Worm (Caenorhabditis elegans) whole organism, L4/young adult: ENCODE results near the gene marg-1.

Experiments
- W03F9.2 ChIP-seq: fragments of 150-350 bp; optimal IDR thresholded peaks from 2 replicates; lab custom pipeline; 2014; ENCODE audit warnings: missing biosample characterization, missing genetic modification characterization
- dao-5 ChIP-seq: sonication (generic microtip); optimal IDR thresholded peaks from 2 replicates; lab custom pipeline; 2016; ENCODE audit warnings: missing genotype, missing genetic modification characterization, moderate library complexity, missing compliant biosample characterization
- him-1 ChIP-seq: sonication (generic microtip); optimal IDR thresholded peaks from 2 replicates; lab custom pipeline; 2016; ENCODE audit warnings: missing genotype, missing genetic modification reagents, missing genetic modification characterization, missing compliant biosample characterization

Gene marg-1

ce11 chrX:3781040-3781439 lies at the start of gene marg-1:
Gene marg-1, minus strand, starts transcription at chrX:3781140.
- TF ChIP-seq W03F9.2 (no peak), him-1 (tag; lab: Kevin White, UChicago) (no peak), dao-5 (tag; lab: Kevin White, UChicago) (no peak)

ce11 chrX:3829605-3830004 lies 48.7 kb upstream of the marg-1 start:
- TF ChIP-seq dao-5 (tag; lab: Kevin White, UChicago), result no peak
- no peak for TF ChIP-seq him-1 (tag; lab: Kevin White, UChicago)
- no peak for TF ChIP-seq W03F9.2

ce11 chrX:3828598-3829204 lies 47.8 kb upstream of the marg-1 start:
- TF ChIP-seq dao-5 (tag; lab: Kevin White, UChicago) (no peak), W03F9.2 (no peak), him-1 (tag; lab: Kevin White, UChicago) (no peak)

ce11 chrX:3827311-3827710 lies 46.4 kb upstream of the marg-1 start:
- TF ChIP-seq dao-5 (tag; lab: Kevin White, UChicago) (no peak), W03F9.2 (no peak), him-1 (tag; lab: Kevin White, UChicago) (no peak)

ce11 chrX:3826863-3827262 lies 45.9 kb upstream of the marg-1 start, which contains the start of gene fkh-9:
Gene fkh-9, minus strand, starts transcription at chrX:3826963.
- TF ChIP-seq W03F9.2 (no peak), dao-5 (tag; lab: Kevin White, UChicago) (no peak), him-1 (tag; lab: Kevin White, UChicago) (no peak)

- no peak for TF ChIP-seq W03F9.2
- no peak for TF ChIP-seq him-1 (tag; lab: Kevin White, UChicago)
- no peak for TF ChIP-seq dao-5 (tag; lab: Kevin White, UChicago)
Observed at ce11 chrX:3826172-3826571, 45.2 kb upstream of the marg-1 start.

ce11 chrX:3824907-3825689 lies 44.2 kb upstream of the marg-1 start:
- TF ChIP-seq him-1 (tag; lab: Kevin White, UChicago) (no peak), W03F9.2 (no peak), dao-5 (tag; lab: Kevin White, UChicago) (no peak)

- TF ChIP-seq W03F9.2 (no peak), dao-5 (tag; lab: Kevin White, UChicago) (no peak), him-1 (tag; lab: Kevin White, UChicago) (no peak)
Observed at ce11 chrX:3824443-3824842, 43.5 kb upstream of the marg-1 start.

ce11 chrX:3823869-3824268 lies 42.9 kb upstream of the marg-1 start:
- TF ChIP-seq him-1 (tag; lab: Kevin White, UChicago), result no peak
- TF ChIP-seq W03F9.2, result no peak
- no peak for TF ChIP-seq dao-5 (tag; lab: Kevin White, UChicago)

ce11 chrX:3822061-3822460 lies 41.1 kb upstream of the marg-1 start:
- no peak for TF ChIP-seq W03F9.2
- no peak for TF ChIP-seq dao-5 (tag; lab: Kevin White, UChicago)
- no peak for TF ChIP-seq him-1 (tag; lab: Kevin White, UChicago)

- no peak for TF ChIP-seq dao-5 (tag; lab: Kevin White, UChicago)
- no peak for TF ChIP-seq W03F9.2
- no peak for TF ChIP-seq him-1 (tag; lab: Kevin White, UChicago)
Observed at ce11 chrX:3821609-3822008, 40.7 kb upstream of the marg-1 start.

ce11 chrX:3820666-3821065 lies 39.7 kb upstream of the marg-1 start:
- TF ChIP-seq W03F9.2 (no peak), him-1 (tag; lab: Kevin White, UChicago) (no peak), dao-5 (tag; lab: Kevin White, UChicago) (no peak)

- TF ChIP-seq W03F9.2, result no peak
- no peak for TF ChIP-seq him-1 (tag; lab: Kevin White, UChicago)
- no peak for TF ChIP-seq dao-5 (tag; lab: Kevin White, UChicago)
Observed at ce11 chrX:3819697-3820096, 38.8 kb upstream of the marg-1 start.

- no peak for TF ChIP-seq dao-5 (tag; lab: Kevin White, UChicago)
Observed at ce11 chrX:3818856-3819524, 38.0 kb upstream of the marg-1 start.
